Worm (Caenorhabditis elegans): ENCODE data around the gene tsp-18.

Gene tsp-18

DNA sequence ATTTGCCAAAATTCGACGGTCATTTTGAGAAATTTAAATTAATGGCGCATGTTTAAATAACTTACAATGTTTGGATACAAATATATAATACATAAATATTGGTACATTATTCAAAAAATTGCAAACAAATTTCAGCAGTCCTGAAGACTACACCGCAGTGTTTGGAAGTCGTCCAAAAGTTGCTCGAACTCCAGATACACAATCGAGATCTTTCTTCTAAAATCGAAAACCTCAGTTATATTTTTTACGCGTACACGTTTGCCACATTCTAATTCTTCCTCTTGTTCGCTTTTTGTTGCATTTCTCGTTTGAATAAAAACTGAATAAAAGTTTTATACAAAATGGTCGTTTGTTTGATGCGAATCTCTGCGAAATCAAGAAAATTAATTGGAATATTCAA, at the start of gene tsp-18:
tsp-18 (plus strand) TSS at position 301 of the 400 bp plus-strand sequence.
- TF ChIP-seq snpc-4 (tag; optimal IDR thresholded peaks at IDR 0.05), result no peak
- no peak for TF ChIP-seq mab-5 (tag; optimal IDR thresholded peaks at IDR 0.05)
- TF ChIP-seq nhr-28 (tag; optimal IDR thresholded peaks at IDR 0.05), result no peak
- TF ChIP-seq drap-1 (GFP tag; optimal IDR thresholded peaks at IDR 0.05), result no peak
- no peak for TF ChIP-seq elt-1 (tag; optimal IDR thresholded peaks at IDR 0.05; ENCODE audit: borderline replicate concordance, insufficient read depth)
- no peak for TF ChIP-seq hlh-1 (tag; optimal IDR thresholded peaks at IDR 0.05)
- TF ChIP-seq tbx-8 (GFP tag; optimal IDR thresholded peaks at IDR 0.05), result no peak
- TF ChIP-seq ceh-39 (tag; optimal IDR thresholded peaks at IDR 0.05), result no peak
- TF ChIP-seq M03D4.4 (tag; optimal IDR thresholded peaks at IDR 0.05), result no peak
- no peak for TF ChIP-seq zip-8 (tag; optimal IDR thresholded peaks at IDR 0.05)
- TF ChIP-seq lin-13 (tag; optimal IDR thresholded peaks at IDR 0.05), result no peak
- TF ChIP-seq unc-62 (GFP tag; optimal IDR thresholded peaks at IDR 0.05), result no peak
- TF ChIP-seq ces-1 (GFP tag; optimal IDR thresholded peaks at IDR 0.05), result no peak
- TF ChIP-seq mep-1 (tag; optimal IDR thresholded peaks at IDR 0.05), result no peak
- TF ChIP-seq nhr-76 (tag; optimal IDR thresholded peaks at IDR 0.05), result no peak
- no peak for TF ChIP-seq sptf-1 (tag; optimal IDR thresholded peaks at IDR 0.05)
- no peak for TF ChIP-seq pha-4 (tag; optimal IDR thresholded peaks at IDR 0.05)
- no peak for TF ChIP-seq ceh-83 (GFP tag; optimal IDR thresholded peaks at IDR 0.05)
- TF ChIP-seq bed-3 (GFP tag; optimal IDR thresholded peaks at IDR 0.05), result no peak

DNA sequence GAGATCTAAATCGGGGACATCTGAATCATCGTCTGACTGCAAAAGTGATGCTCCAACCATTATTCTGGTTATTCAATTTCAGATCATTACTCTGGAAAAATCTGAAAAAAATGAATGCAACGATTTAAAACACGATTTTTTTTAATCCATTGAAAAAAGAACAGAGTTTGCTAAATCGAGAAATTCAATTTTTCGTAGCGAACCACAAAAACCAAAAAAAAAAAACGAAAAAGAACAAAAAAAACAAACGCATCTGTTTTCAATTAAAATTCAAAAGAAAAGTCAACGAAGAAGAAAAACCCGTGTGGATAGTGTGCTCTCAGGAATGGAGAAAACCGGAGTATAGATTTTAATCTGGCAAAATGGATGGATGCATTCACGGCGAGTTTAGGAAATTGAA, 46.0 kb upstream of the tsp-18 start, which contains the start of gene F55C12.4:
F55C12.4 (minus strand) TSS at position 101 of the 400 bp plus-strand sequence.
- no peak for TF ChIP-seq lin-32 (GFP tag; optimal IDR thresholded peaks at IDR 0.05)
- TF ChIP-seq elt-1 (tag; optimal IDR thresholded peaks at IDR 0.05; ENCODE audit: borderline replicate concordance, insufficient read depth), result no peak
- no peak for TF ChIP-seq nhr-237 (tag; optimal IDR thresholded peaks at IDR 0.05)
- no peak for TF ChIP-seq pha-4 (tag; optimal IDR thresholded peaks at IDR 0.05)
- TF ChIP-seq sptf-1 (tag; optimal IDR thresholded peaks at IDR 0.05), result no peak
- no peak for TF ChIP-seq ham-2 (GFP tag; optimal IDR thresholded peaks at IDR 0.05)
- no peak for TF ChIP-seq M03D4.4 (tag; optimal IDR thresholded peaks at IDR 0.05)
- no peak for TF ChIP-seq cnd-1 (tag; optimal IDR thresholded peaks at IDR 0.05)
- TF ChIP-seq flh-1 (GFP tag; optimal IDR thresholded peaks at IDR 0.05), result no peak
- no peak for TF ChIP-seq ceh-83 (GFP tag; optimal IDR thresholded peaks at IDR 0.05)
- no peak for TF ChIP-seq zip-8 (tag; optimal IDR thresholded peaks at IDR 0.05)
- TF ChIP-seq bed-3 (GFP tag; optimal IDR thresholded peaks at IDR 0.05), result no peak
- no peak for TF ChIP-seq blmp-1 (tag; optimal IDR thresholded peaks at IDR 0.05)
- no peak for TF ChIP-seq mab-5 (tag; optimal IDR thresholded peaks at IDR 0.05)
- TF ChIP-seq lin-13 (tag; optimal IDR thresholded peaks at IDR 0.05), result no peak
- no peak for TF ChIP-seq unc-39 (tag; optimal IDR thresholded peaks at IDR 0.05)

DNA sequence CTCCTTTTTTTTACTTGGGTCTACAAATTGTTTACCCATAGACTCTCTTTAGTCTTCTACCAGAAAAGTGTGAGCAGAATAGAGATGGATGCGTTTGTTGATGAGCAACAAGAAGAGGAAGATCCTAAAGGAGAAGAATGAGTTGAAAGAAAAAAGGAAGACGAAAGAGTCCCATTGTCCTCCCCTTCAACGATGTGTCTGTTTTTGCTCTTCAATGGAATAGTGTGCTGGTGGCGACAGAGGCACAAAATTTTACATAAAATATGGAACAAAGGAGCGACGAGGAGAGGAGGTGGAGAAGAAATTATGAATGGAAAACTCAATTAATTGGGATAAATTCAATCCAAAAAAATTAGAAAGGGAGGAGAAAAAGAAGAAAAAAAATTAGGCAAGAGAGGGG, 43.7 kb upstream of the tsp-18 start:
- TF ChIP-seq snpc-4 (tag; optimal IDR thresholded peaks at IDR 0.05), result no peak
- TF ChIP-seq lsy-2 (tag; optimal IDR thresholded peaks at IDR 0.05), result no peak
- TF ChIP-seq sptf-1 (tag; optimal IDR thresholded peaks at IDR 0.05), result no peak

DNA sequence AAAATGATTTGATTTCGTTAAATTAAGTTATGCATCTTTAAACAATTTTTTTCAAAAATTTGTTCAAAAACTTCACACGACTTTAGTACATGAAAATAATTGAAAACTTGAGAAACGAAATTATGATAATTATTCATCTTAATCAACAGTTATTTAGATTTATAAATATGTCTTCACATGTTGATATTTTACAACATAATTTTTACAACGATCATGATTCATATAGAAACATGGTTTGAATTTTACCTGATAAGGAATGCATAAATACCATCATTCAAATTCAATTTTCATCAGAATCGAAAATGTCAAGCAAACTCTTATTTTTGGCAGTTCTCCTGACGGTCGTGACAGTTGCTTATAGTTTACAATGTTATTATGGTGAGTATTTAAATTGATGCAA, 40.5 kb upstream of the tsp-18 start, which contains the start of gene tag-234:
tag-234 (plus strand) TSS at position 301 of the 400 bp plus-strand sequence.
- TF ChIP-seq zip-8 (tag; optimal IDR thresholded peaks at IDR 0.05) (no peak), sem-2 (GFP tag; optimal IDR thresholded peaks at IDR 0.05) (no peak), mep-1 (tag; optimal IDR thresholded peaks at IDR 0.05) (no peak), nhr-28 (tag; optimal IDR thresholded peaks at IDR 0.05) (no peak), pha-4 (tag; optimal IDR thresholded peaks at IDR 0.05) (no peak), snpc-4 (tag; optimal IDR thresholded peaks at IDR 0.05) (no peak), elt-3 (tag; optimal IDR thresholded peaks at IDR 0.05) (no peak), flh-1 (GFP tag; optimal IDR thresholded peaks at IDR 0.05) (no peak), unc-120 (tag; optimal IDR thresholded peaks at IDR 0.05; ENCODE audit: poor library complexity, severe bottlenecking) (no peak), ham-2 (GFP tag; optimal IDR thresholded peaks at IDR 0.05) (no peak), hlh-1 (tag; optimal IDR thresholded peaks at IDR 0.05) (no peak)

DNA sequence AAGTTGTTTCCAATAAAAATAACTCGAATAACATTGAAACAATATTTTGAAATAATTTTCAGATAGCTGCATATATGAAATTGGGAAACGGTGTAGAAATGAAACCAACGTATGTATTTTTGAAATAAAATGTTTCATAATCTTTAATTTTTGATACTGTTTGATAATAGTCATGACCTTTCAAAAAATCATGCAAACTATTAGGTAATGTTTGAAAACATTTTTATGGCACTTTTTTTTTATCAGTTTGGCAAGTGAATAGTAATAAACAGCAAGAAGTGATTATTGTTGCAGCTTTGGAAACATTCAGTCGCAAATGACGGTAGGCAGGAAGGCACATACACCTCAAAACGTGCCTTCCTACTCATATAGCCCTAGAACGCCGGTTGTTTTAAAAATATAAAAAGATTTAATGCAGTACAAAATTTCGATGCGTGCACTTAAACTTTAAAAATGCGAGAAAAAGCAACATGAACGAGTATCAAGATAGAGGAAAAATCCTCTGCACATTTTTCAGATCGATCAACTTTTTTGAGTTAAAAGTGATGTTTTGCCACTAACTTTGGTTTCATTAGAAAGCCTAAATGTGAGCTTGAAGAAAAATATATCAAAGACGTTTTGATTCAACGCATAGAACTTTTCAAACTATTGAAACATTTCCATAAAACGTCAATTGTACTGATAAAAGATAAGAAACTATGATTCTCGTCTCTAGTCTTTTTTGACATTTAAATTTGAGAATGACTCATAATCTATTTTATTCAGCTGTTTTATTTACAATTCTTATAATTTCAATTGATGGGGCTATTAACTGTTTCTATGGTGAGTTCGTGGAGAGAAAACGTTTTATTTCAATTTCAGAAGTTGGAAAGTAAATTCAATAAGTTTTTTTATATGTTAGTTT, 38.7 kb upstream of the tsp-18 start, which contains the start of gene F55C12.19:
F55C12.19 (plus strand) TSS at position 735 of the 904 bp plus-strand sequence.
- TF ChIP-seq blmp-1 (tag; optimal IDR thresholded peaks at IDR 0.05) (no peak), unc-120 (tag; optimal IDR thresholded peaks at IDR 0.05; ENCODE audit: poor library complexity, severe bottlenecking) (no peak), ztf-11 (tag; optimal IDR thresholded peaks at IDR 0.05) (no peak), elt-3 (tag; optimal IDR thresholded peaks at IDR 0.05) (no peak), snpc-4 (tag; optimal IDR thresholded peaks at IDR 0.05) (no peak), nhr-2 (tag; optimal IDR thresholded peaks at IDR 0.05) (no peak), sptf-1 (tag; optimal IDR thresholded peaks at IDR 0.05) (no peak), mab-5 (tag; optimal IDR thresholded peaks at IDR 0.05) (no peak), ceh-83 (GFP tag; optimal IDR thresholded peaks at IDR 0.05) (no peak), nhr-28 (tag; optimal IDR thresholded peaks at IDR 0.05) (no peak), ceh-39 (tag; optimal IDR thresholded peaks at IDR 0.05) (no peak), lin-32 (GFP tag; optimal IDR thresholded peaks at IDR 0.05) (no peak), unc-39 (tag; optimal IDR thresholded peaks at IDR 0.05) (no peak), M03D4.4 (tag; optimal IDR thresholded peaks at IDR 0.05) (no peak)

Measured in whole organism, mixed stage, embryonic.